Fruit fly (Drosophila melanogaster) whole organism, embryonic: ENCODE data around the gene CG9586.

Source experiments
- ATbp ChIP-seq: fragments of 200-800 bp; sonication (Bioruptor generic); optimal IDR thresholded peaks from 2 replicates; lab custom pipeline; 2017; ENCODE audit warnings: missing biosample characterization, mild to moderate bottlenecking, missing genetic modification characterization, missing genetic modification reagents
- Abd-B ChIP-seq: fragments of 200-800 bp; sonication (Bioruptor generic); optimal IDR thresholded peaks from 2 replicates; lab custom pipeline; 2018; ENCODE audit warnings: missing biosample characterization, mild to moderate bottlenecking, missing genetic modification characterization, moderate library complexity
- Bdp1 ChIP-seq: fragments of 200-800 bp; sonication (Bioruptor generic); optimal IDR thresholded peaks from 3 replicates; lab custom pipeline; 2016; ENCODE audit warnings: missing biosample characterization, missing genetic modification characterization
- CG10431 ChIP-seq: fragments of 200-800 bp; sonication (Bioruptor generic); optimal IDR thresholded peaks from 3 replicates; lab custom pipeline; 2018; ENCODE audit warnings: missing biosample characterization, mild to moderate bottlenecking, missing genetic modification characterization
- CG11504 ChIP-seq: fragments of 200-800 bp; sonication (Bioruptor generic); optimal IDR thresholded peaks from 3 replicates; lab custom pipeline; 2019; ENCODE audit warnings: missing biosample characterization, mild to moderate bottlenecking, missing genetic modification characterization, moderate library complexity
- CG12155 ChIP-seq: fragments of 200-800 bp; sonication (Bioruptor generic); optimal IDR thresholded peaks from 3 replicates; lab custom pipeline; 2016; ENCODE audit warnings: missing biosample characterization, missing genetic modification characterization
- CG12769 ChIP-seq: fragments of 200-800 bp; sonication (Bioruptor generic); optimal IDR thresholded peaks from 2 replicates; lab custom pipeline; 2019; ENCODE audit warnings: missing biosample characterization, mild to moderate bottlenecking, missing genetic modification characterization, moderate library complexity
- CG12942 ChIP-seq: fragments of 200-800 bp; sonication (Bioruptor generic); optimal IDR thresholded peaks from 3 replicates; lab custom pipeline; 2016; ENCODE audit warnings: missing biosample characterization, missing genetic modification characterization
- CG13287 ChIP-seq: fragments of 200-800 bp; sonication (Bioruptor generic); IDR thresholded peaks from 2 replicates; pipeline ENCODE4 v1.3.6; 2022; ENCODE audit warnings: missing biosample characterization, missing genetic modification characterization; ENCODE audit not compliant: partially characterized antibody
- CG14050 ChIP-seq: fragments of 200-800 bp; sonication (Bioruptor generic); IDR thresholded peaks from 3 replicates; pipeline ENCODE4 v1.3.6; 2022; ENCODE audit warnings: missing biosample characterization, missing genetic modification characterization
- CG14710 ChIP-seq: fragments of 200-800 bp; sonication (Bioruptor generic); optimal IDR thresholded peaks from 3 replicates; lab custom pipeline; 2019; ENCODE audit warnings: missing biosample characterization, mild to moderate bottlenecking, missing genetic modification characterization, moderate library complexity
- CG17568 ChIP-seq: fragments of 200-800 bp; sonication (Bioruptor generic); optimal IDR thresholded peaks from 2 replicates; lab custom pipeline; 2018; ENCODE audit warnings: missing biosample characterization, mild to moderate bottlenecking, missing genetic modification characterization, moderate library complexity
- CG18011 ChIP-seq: fragments of 200-800 bp; sonication (Bioruptor generic); optimal IDR thresholded peaks from 2 replicates; lab custom pipeline; 2017; ENCODE audit warnings: missing biosample characterization, missing genetic modification characterization, mild to moderate bottlenecking, moderate library complexity, missing genotype
- CG2120 ChIP-seq: fragments of 200-800 bp; sonication (Bioruptor generic); optimal IDR thresholded peaks from 3 replicates; lab custom pipeline; 2016; ENCODE audit warnings: missing biosample characterization, missing genetic modification characterization
- CG2199 ChIP-seq: fragments of 200-800 bp; sonication (Bioruptor generic); IDR thresholded peaks from 3 replicates; pipeline ENCODE4 v1.3.6; 2022; ENCODE audit warnings: missing biosample characterization, missing genetic modification characterization
- CG3065 ChIP-seq: fragments of 200-800 bp; sonication (Bioruptor generic); optimal IDR thresholded peaks from 2 replicates; lab custom pipeline; 2016; ENCODE audit warnings: missing biosample characterization, missing genetic modification characterization
- CG32767 ChIP-seq: fragments of 200-800 bp; sonication (Bioruptor generic); IDR thresholded peaks from 2 replicates; pipeline ENCODE4 v1.3.6; 2022; ENCODE audit warnings: missing biosample characterization, missing genetic modification characterization
- CG3726 ChIP-seq: fragments of 200-800 bp; sonication (Bioruptor generic); IDR thresholded peaks from 3 replicates; pipeline ENCODE4, ENCODE4 v1.3.6; 2022; ENCODE audit warnings: missing biosample characterization, missing genetic modification characterization
- CG42726 ChIP-seq: fragments of 200-800 bp; sonication (Bioruptor generic); IDR thresholded peaks from 2 replicates; pipeline ENCODE4 v1.3.6; 2022; ENCODE audit warnings: missing biosample characterization, missing genetic modification characterization; ENCODE audit not compliant: partially characterized antibody
- CG4404 ChIP-seq: fragments of 200-800 bp; sonication (Bioruptor generic); IDR thresholded peaks from 2 replicates; pipeline ENCODE4 v1.3.6; 2022; ENCODE audit warnings: missing biosample characterization, missing genetic modification characterization
- CG9797 ChIP-seq: fragments of 200-800 bp; sonication (Bioruptor generic); optimal IDR thresholded peaks from 3 replicates; lab custom pipeline; 2018; ENCODE audit warnings: missing biosample characterization, mild to moderate bottlenecking, missing genetic modification characterization
- Dad ChIP-seq: fragments of 200-800 bp; sonication (Bioruptor generic); optimal IDR thresholded peaks from 3 replicates; lab custom pipeline; 2016; ENCODE audit warnings: missing biosample characterization, missing genetic modification characterization
- Dbx ChIP-seq: fragments of 200-800 bp; sonication (Bioruptor generic); IDR thresholded peaks from 3 replicates; pipeline ENCODE4 v1.3.6; 2022; ENCODE audit warnings: missing biosample characterization, missing genetic modification characterization
- Deaf1 ChIP-seq: fragments of 200-800 bp; optimal IDR thresholded peaks from 3 replicates; lab custom pipeline; 2019; ENCODE audit warnings: missing biosample characterization, mild to moderate bottlenecking, missing genetic modification characterization, moderate library complexity
- Dek ChIP-seq: fragments of 200-800 bp; sonication (Bioruptor generic); optimal IDR thresholded peaks from 3 replicates; lab custom pipeline; 2019; ENCODE audit warnings: missing biosample characterization, mild to moderate bottlenecking, missing genetic modification characterization, moderate library complexity
- Dfd ChIP-seq, 2 experiments: fragments of >200 bp; optimal IDR thresholded peaks; 2 replicates each; lab custom pipeline; 2017; ENCODE audit warnings: missing biosample characterization in 2 of 2, missing genetic modification characterization in 2 of 2
- Dll ChIP-seq: fragments of 200-800 bp; sonication (Bioruptor generic); IDR thresholded peaks from 4 replicates; pipeline ENCODE4 v1.3.6; 2022; ENCODE audit warnings: missing biosample characterization, missing genetic modification characterization; ENCODE audit not compliant: partially characterized antibody
- H15 ChIP-seq: fragments of 200-800 bp; sonication (Bioruptor generic); IDR thresholded peaks from 3 replicates; pipeline ENCODE4 v1.3.6; 2022; ENCODE audit warnings: missing biosample characterization, missing genetic modification characterization
- Med ChIP-seq: fragments of 200-800 bp; sonication (Bioruptor generic); peaks from one replicate; lab custom pipeline; 2016; ENCODE audit warnings: missing biosample characterization, missing genetic modification characterization, mild to moderate bottlenecking, inconsistent platforms, moderate library complexity
- Poxn ChIP-seq: fragments of 200-800 bp; sonication (Bioruptor generic); IDR thresholded peaks from 2 replicates; pipeline ENCODE4 v1.3.6; 2022; ENCODE audit warnings: missing biosample characterization, missing genetic modification characterization
- Ptx1 ChIP-seq: fragments of 200-800 bp; sonication (Bioruptor generic); IDR thresholded peaks from 2 replicates; pipeline ENCODE4 v1.3.6; 2022; ENCODE audit warnings: missing biosample characterization, missing genetic modification characterization
- Sry-δ ChIP-seq: fragments of 200-800 bp; sonication (Bioruptor generic); optimal IDR thresholded peaks from 2 replicates; lab custom pipeline; 2016; ENCODE audit warnings: missing biosample characterization, missing genetic modification characterization
- abd-A ChIP-seq: fragments of 200-800 bp; sonication (Bioruptor generic); optimal IDR thresholded peaks from 3 replicates; lab custom pipeline; 2019; ENCODE audit warnings: missing biosample characterization, mild to moderate bottlenecking, missing genetic modification characterization, moderate library complexity
- bigmax ChIP-seq: fragments of 200-800 bp; sonication (Bioruptor generic); optimal IDR thresholded peaks from 2 replicates; lab custom pipeline; 2018; ENCODE audit warnings: missing biosample characterization, mild to moderate bottlenecking, missing genetic modification characterization
- caup ChIP-seq: fragments of 200-800 bp; sonication (Bioruptor generic); optimal IDR thresholded peaks from 3 replicates; lab custom pipeline; 2017; ENCODE audit warnings: missing biosample characterization, mild to moderate bottlenecking, missing genetic modification characterization, moderate library complexity; ENCODE audit not compliant: severe bottlenecking
- cg ChIP-seq: fragments of 200-800 bp; sonication (Bioruptor generic); optimal IDR thresholded peaks from 3 replicates; lab custom pipeline; 2019; ENCODE audit warnings: missing biosample characterization, mild to moderate bottlenecking, missing genetic modification characterization, moderate library complexity
- chm ChIP-seq: fragments of 200-800 bp; sonication (Bioruptor generic); IDR thresholded peaks from 2 replicates; pipeline ENCODE4 v1.3.6; 2022; ENCODE audit warnings: missing biosample characterization, missing genetic modification characterization
- crol ChIP-seq: fragments of 200-800 bp; sonication (Bioruptor generic); IDR thresholded peaks from 2 replicates; pipeline ENCODE4 v1.3.6; 2022; ENCODE audit warnings: missing biosample characterization, missing genetic modification characterization
- dan ChIP-seq: fragments of 200-800 bp; sonication (Bioruptor generic); IDR thresholded peaks from 2 replicates; pipeline ENCODE4 v1.3.6; 2022; ENCODE audit warnings: missing biosample characterization, missing genetic modification characterization
- exex ChIP-seq: fragments of 200-800 bp; sonication (Bioruptor generic); optimal IDR thresholded peaks from 4 replicates; lab custom pipeline; 2018; ENCODE audit warnings: missing biosample characterization, mild to moderate bottlenecking, missing genetic modification characterization, moderate library complexity
- grau ChIP-seq: fragments of 200-800 bp; optimal IDR thresholded peaks from 3 replicates; lab custom pipeline; 2019; ENCODE audit warnings: missing biosample characterization, mild to moderate bottlenecking, missing genetic modification characterization, moderate library complexity
- gsb ChIP-seq: fragments of 200-800 bp; sonication (Bioruptor generic); IDR thresholded peaks from 2 replicates; pipeline ENCODE4 v1.3.6; 2022; ENCODE audit warnings: missing biosample characterization, missing genetic modification characterization
- klu ChIP-seq: fragments of 200-800 bp; sonication (Bioruptor generic); IDR thresholded peaks from 2 replicates; pipeline ENCODE4 v1.3.6; 2022; ENCODE audit warnings: missing biosample characterization, missing genetic modification characterization
- ro ChIP-seq: fragments of 200-800 bp; sonication (Bioruptor generic); IDR thresholded peaks from 2 replicates; pipeline ENCODE4 v1.3.6; 2022; ENCODE audit warnings: missing biosample characterization, missing genetic modification characterization
- sd ChIP-seq: fragments of 200-800 bp; sonication (Bioruptor generic); optimal IDR thresholded peaks from 3 replicates; lab custom pipeline; 2018; ENCODE audit warnings: missing biosample characterization, mild to moderate bottlenecking, missing genetic modification characterization, moderate library complexity
- so ChIP-seq: fragments of 200-800 bp; sonication (Bioruptor generic); IDR thresholded peaks from 3 replicates; pipeline ENCODE4 v1.3.6; 2022; ENCODE audit warnings: missing biosample characterization, missing genetic modification characterization
- sug ChIP-seq: fragments of 200-800 bp; optimal IDR thresholded peaks from 2 replicates; lab custom pipeline; 2019; ENCODE audit warnings: missing biosample characterization, mild to moderate bottlenecking, missing genetic modification characterization, moderate library complexity
- tna ChIP-seq: fragments of 200-800 bp; sonication (Bioruptor generic); IDR thresholded peaks from 2 replicates; pipeline ENCODE4 v1.3.6; 2022; ENCODE audit warnings: missing biosample characterization, missing genetic modification characterization; ENCODE audit not compliant: partially characterized antibody
- trem ChIP-seq: fragments of 200-800 bp; optimal IDR thresholded peaks from 3 replicates; lab custom pipeline; 2019; ENCODE audit warnings: missing biosample characterization, mild to moderate bottlenecking, missing genetic modification characterization, moderate library complexity

Gene CG9586

DNA sequence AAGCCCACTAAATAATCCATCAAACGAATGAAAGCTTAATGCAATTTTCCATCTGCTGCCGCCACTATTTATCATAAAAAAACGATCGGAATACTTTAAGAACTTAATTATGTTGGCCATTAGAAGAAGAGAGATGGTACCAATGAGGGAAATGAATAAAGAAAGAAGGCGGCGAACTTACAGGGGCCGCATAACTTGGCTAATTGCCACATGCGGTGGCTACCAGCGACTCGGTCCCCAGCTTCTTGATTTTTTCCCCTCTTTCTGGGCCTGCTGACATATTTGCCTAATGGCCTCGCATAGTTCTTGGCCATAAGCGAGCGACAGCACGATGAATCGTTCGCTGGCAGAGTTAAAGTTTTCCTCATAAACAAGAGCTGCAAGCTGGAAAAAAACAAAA, 6.2 kb downstream of the CG9586 start:
- TF ChIP-seq CG14050 (GFP tag; lab: Robert Waterston, UW) (no peak), Dll (GFP tag; lab: Robert Waterston, UW) (0 out of 4 replicates have a peak, but pooled peaks have one; percentile 27), so (0 out of 3 replicates have a peak, but pooled peaks have one; percentile 22), H15 (GFP tag; lab: Robert Waterston, UW) (no peak), Med (GFP tag; lab: Kevin White, UChicago) (peak; percentile 8), CG12769 (tag; lab: Kevin White, UChicago) (peak; percentile 20), sd (tag; lab: Kevin White, UChicago) (peak; percentile 91), Abd-B (no peak), crol (GFP tag; lab: Robert Waterston, UW) (0 out of 2 replicates have a peak, but pooled peaks have one; percentile 20), Deaf1 (tag; lab: Kevin White, UChicago) (no peak)

DNA sequence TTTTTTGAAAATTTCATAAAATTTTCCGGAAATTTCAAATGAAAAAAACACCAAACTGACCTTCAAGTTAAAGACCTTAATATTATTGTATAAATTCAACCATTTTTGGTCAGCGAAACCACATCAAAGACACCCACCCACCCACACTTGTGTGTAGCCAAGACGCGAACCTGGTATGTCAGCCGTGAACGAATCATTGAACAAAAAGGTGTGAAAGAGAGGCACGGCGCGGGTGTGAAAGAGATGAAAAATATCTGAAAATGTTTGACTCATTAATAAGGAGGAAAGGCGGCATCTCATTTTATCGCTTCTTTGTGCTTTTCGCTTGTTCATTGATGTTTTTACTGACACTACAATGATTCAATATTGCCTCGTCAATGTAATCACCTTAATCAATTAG, 8.0 kb downstream of the CG9586 start:
- TF ChIP-seq ro (no peak), trem (tag; lab: Kevin White, UChicago) (peak; percentile 10), caup (GFP tag; lab: Kevin White, UChicago) (peak; percentile 43), abd-A (tag; lab: Kevin White, UChicago) (peak; percentile 80), CG4404 (GFP tag; lab: Robert Waterston, UW) (no peak), CG9797 (GFP tag; lab: Kevin White, UChicago) (no peak), Sry-δ (GFP tag; lab: Kevin White, UChicago) (no peak), Poxn (GFP tag; lab: Robert Waterston, UW) (no peak), CG14710 (tag; lab: Kevin White, UChicago) (no peak), CG17568 (GFP tag; lab: Kevin White, UChicago) (no peak), CG3726 (GFP tag; lab: Robert Waterston, UW) (no peak), CG32767 (GFP tag; lab: Robert Waterston, UW) (no peak), CG3065 (GFP tag; lab: Kevin White, UChicago) (peak; percentile 4), dan (GFP tag; lab: Robert Waterston, UW) (no peak), CG12769 (tag; lab: Kevin White, UChicago) (peak; percentile 81), exex (tag; lab: Kevin White, UChicago) (no peak), CG11504 (tag; lab: Kevin White, UChicago) (peak; percentile 26), Bdp1 (GFP tag; lab: Kevin White, UChicago) (no peak), CG12942 (GFP tag; lab: Kevin White, UChicago) (no peak), Ptx1 (GFP tag; lab: Robert Waterston, UW) (no peak), CG12155 (GFP tag; lab: Kevin White, UChicago) (no peak), ATbp (no peak), CG13287 (GFP tag; lab: Robert Waterston, UW) (peak; percentile 38; the same call in 1 of the 2 replicates), CG10431 (GFP tag; lab: Kevin White, UChicago) (no peak), CG18011 (GFP tag; lab: Kevin White, UChicago) (no peak), klu (GFP tag; lab: Robert Waterston, UW) (peak; percentile 85), tna (GFP tag; lab: Robert Waterston, UW) (peak; percentile 22; the same call in 1 of the 2 replicates), CG2120 (GFP tag; lab: Kevin White, UChicago) (no peak), Dfd (GFP tag; optimal IDR thresholded peaks at IDR 0.05; lab: Kevin White, UChicago) (no peak), grau (tag; lab: Kevin White, UChicago) (peak; percentile 16), CG42726 (GFP tag; lab: Robert Waterston, UW) (0 out of 2 replicates have a peak, but pooled peaks have one; percentile 23), bigmax (GFP tag; lab: Kevin White, UChicago) (peak; percentile 5), CG2199 (GFP tag; lab: Robert Waterston, UW) (peak; percentile 98), H15 (GFP tag; lab: Robert Waterston, UW) (no peak), Dbx (GFP tag; lab: Robert Waterston, UW) (peak; percentile 17; the same call in 1 of the 3 replicates), chm (GFP tag; lab: Robert Waterston, UW) (no peak; the same call in 1 of the 2 replicates), sug (tag; lab: Kevin White, UChicago) (peak; percentile 31), cg (no peak), Dek (tag; lab: Kevin White, UChicago) (no peak), Dad (GFP tag; lab: Kevin White, UChicago) (no peak), gsb (GFP tag; lab: Robert Waterston, UW) (no peak)
